Fruit fly (Drosophila melanogaster) whole organism, embryonic: ENCODE measurements around the gene stumps.

Source experiments
- Adf1 ChIP-seq: fragments of 200-800 bp; sonication (Bioruptor generic); IDR thresholded peaks from 2 replicates; pipeline ENCODE4 v1.3.6; 2022; ENCODE audit warnings: missing biosample characterization, missing genetic modification characterization
- Aef1 ChIP-seq: fragments of 200-800 bp; sonication (Bioruptor generic); IDR thresholded peaks from 3 replicates; pipeline ENCODE4 v1.3.6; 2022; ENCODE audit warnings: missing biosample characterization, missing genetic modification characterization
- Antp ChIP-seq: fragments of 200-800 bp; sonication (Bioruptor generic); optimal IDR thresholded peaks from 3 replicates; lab custom pipeline; 2016; ENCODE audit warnings: missing biosample characterization, missing genetic modification characterization
- Blimp-1 ChIP-seq: fragments of 200-800 bp; sonication (Bioruptor generic); optimal IDR thresholded peaks from 3 replicates; lab custom pipeline; 2018; ENCODE audit warnings: missing biosample characterization, missing genetic modification characterization, mild to moderate bottlenecking, moderate library complexity, missing genetic modification reagents
- CG10209 ChIP-seq: fragments of 200-800 bp; sonication (Bioruptor generic); optimal IDR thresholded peaks from 3 replicates; lab custom pipeline; 2017; ENCODE audit warnings: missing biosample characterization, mild to moderate bottlenecking, missing genetic modification characterization, missing genetic modification reagents
- CG11504 ChIP-seq: fragments of 200-800 bp; sonication (Bioruptor generic); optimal IDR thresholded peaks from 3 replicates; lab custom pipeline; 2019; ENCODE audit warnings: missing biosample characterization, mild to moderate bottlenecking, missing genetic modification characterization, moderate library complexity
- CG12219 ChIP-seq: fragments of 200-800 bp; sonication (Bioruptor generic); optimal IDR thresholded peaks from 3 replicates; lab custom pipeline; 2018; ENCODE audit warnings: missing biosample characterization, mild to moderate bottlenecking, missing genetic modification characterization
- CG12236 ChIP-seq: fragments of 200-800 bp; sonication (Bioruptor generic); optimal IDR thresholded peaks from 2 replicates; lab custom pipeline; 2016; ENCODE audit warnings: missing biosample characterization, missing genetic modification characterization
- CG13287 ChIP-seq: fragments of 200-800 bp; sonication (Bioruptor generic); IDR thresholded peaks from 2 replicates; pipeline ENCODE4 v1.3.6; 2022; ENCODE audit warnings: missing biosample characterization, missing genetic modification characterization; ENCODE audit not compliant: partially characterized antibody
- CG13296 ChIP-seq: fragments of 200-800 bp; sonication (Bioruptor generic); optimal IDR thresholded peaks from 3 replicates; lab custom pipeline; 2018; ENCODE audit warnings: missing biosample characterization, mild to moderate bottlenecking, missing genetic modification characterization
- CG13624 ChIP-seq: fragments of 200-800 bp; sonication (Bioruptor generic); optimal IDR thresholded peaks from 2 replicates; lab custom pipeline; 2016; ENCODE audit warnings: missing biosample characterization, missing genetic modification characterization
- CG13894 ChIP-seq: fragments of 200-800 bp; sonication (Bioruptor generic); optimal IDR thresholded peaks from 3 replicates; lab custom pipeline; 2018; ENCODE audit warnings: missing biosample characterization, mild to moderate bottlenecking, missing genetic modification characterization, moderate library complexity
- CG1529 ChIP-seq: fragments of 200-800 bp; sonication (Bioruptor generic); optimal IDR thresholded peaks from 3 replicates; lab custom pipeline; 2018; ENCODE audit warnings: missing biosample characterization, missing genetic modification characterization
- CG15514 ChIP-seq: fragments of 200-800 bp; sonication (Bioruptor generic); optimal IDR thresholded peaks from 3 replicates; lab custom pipeline; 2017; ENCODE audit warnings: missing biosample characterization, missing genetic modification characterization, mild to moderate bottlenecking, moderate library complexity, missing genetic modification reagents
- CG15601 ChIP-seq: fragments of 200-800 bp; sonication (Bioruptor generic); optimal IDR thresholded peaks from 3 replicates; lab custom pipeline; 2019; ENCODE audit warnings: missing biosample characterization, mild to moderate bottlenecking, missing genetic modification characterization, moderate library complexity
- CG16815 ChIP-seq: fragments of 200-800 bp; sonication (Bioruptor generic); optimal IDR thresholded peaks from 3 replicates; lab custom pipeline; 2017; ENCODE audit warnings: missing biosample characterization, mild to moderate bottlenecking, missing genetic modification characterization
- CG17361 ChIP-seq: fragments of 200-800 bp; sonication (Bioruptor generic); IDR thresholded peaks from 3 replicates; pipeline ENCODE4 v1.3.6; 2022; ENCODE audit warnings: missing biosample characterization, missing genetic modification characterization
- CG17568 ChIP-seq: fragments of 200-800 bp; sonication (Bioruptor generic); optimal IDR thresholded peaks from 2 replicates; lab custom pipeline; 2018; ENCODE audit warnings: missing biosample characterization, mild to moderate bottlenecking, missing genetic modification characterization, moderate library complexity
- CG31388 ChIP-seq: fragments of 200-800 bp; sonication (Bioruptor generic); optimal IDR thresholded peaks from 2 replicates; lab custom pipeline; 2016; ENCODE audit warnings: missing biosample characterization, missing genetic modification characterization
- CG4404 ChIP-seq: fragments of 200-800 bp; sonication (Bioruptor generic); IDR thresholded peaks from 2 replicates; pipeline ENCODE4 v1.3.6; 2022; ENCODE audit warnings: missing biosample characterization, missing genetic modification characterization
- CG4617 ChIP-seq: fragments of 200-800 bp; sonication (Bioruptor generic); optimal IDR thresholded peaks from 3 replicates; lab custom pipeline; 2016; ENCODE audit warnings: missing biosample characterization, missing genetic modification characterization, borderline replicate concordance
- CG7839 ChIP-seq: fragments of 200-800 bp; sonication (Bioruptor generic); optimal IDR thresholded peaks from 3 replicates; lab custom pipeline; 2018; ENCODE audit warnings: missing biosample characterization, mild to moderate bottlenecking, missing genetic modification characterization, moderate library complexity
- CG7928 ChIP-seq: fragments of 200-800 bp; sonication (Bioruptor generic); optimal IDR thresholded peaks from 2 replicates; lab custom pipeline; 2017; ENCODE audit warnings: missing biosample characterization, mild to moderate bottlenecking, missing genetic modification characterization
- CG8089 ChIP-seq: fragments of 200-800 bp; sonication (Bioruptor generic); optimal IDR thresholded peaks from 3 replicates; lab custom pipeline; 2016; ENCODE audit warnings: missing biosample characterization, missing genetic modification characterization
- CG9932 ChIP-seq: fragments of 200-800 bp; sonication (Bioruptor generic); IDR thresholded peaks from 2 replicates; pipeline ENCODE4 v1.3.6; 2022; ENCODE audit warnings: missing biosample characterization, missing genetic modification characterization
- CoRest ChIP-seq: fragments of 200-800 bp; sonication (Bioruptor generic); optimal IDR thresholded peaks from 3 replicates; lab custom pipeline; 2018; ENCODE audit warnings: missing biosample characterization, mild to moderate bottlenecking, missing genetic modification characterization, moderate library complexity
- Dad ChIP-seq: fragments of 200-800 bp; sonication (Bioruptor generic); optimal IDR thresholded peaks from 3 replicates; lab custom pipeline; 2016; ENCODE audit warnings: missing biosample characterization, missing genetic modification characterization
- Hey ChIP-seq: fragments of 200-800 bp; sonication (Bioruptor generic); optimal IDR thresholded peaks from 3 replicates; lab custom pipeline; 2018; ENCODE audit warnings: missing biosample characterization, mild to moderate bottlenecking, missing genetic modification characterization
- Hr3 ChIP-seq: fragments of 200-800 bp; sonication (Bioruptor generic); optimal IDR thresholded peaks from 3 replicates; lab custom pipeline; 2016; ENCODE audit warnings: missing biosample characterization, missing genetic modification characterization
- Mes4 ChIP-seq: fragments of 200-800 bp; sonication (Bioruptor generic); optimal IDR thresholded peaks from 2 replicates; lab custom pipeline; 2016; ENCODE audit warnings: missing biosample characterization, missing genetic modification characterization
- Opbp ChIP-seq: fragments of 200-800 bp; sonication (Bioruptor generic); IDR thresholded peaks from 3 replicates; pipeline ENCODE4 v1.3.6; 2022; ENCODE audit warnings: missing biosample characterization, missing genetic modification characterization; ENCODE audit not compliant: partially characterized antibody
- Sry-δ ChIP-seq: fragments of 200-800 bp; sonication (Bioruptor generic); optimal IDR thresholded peaks from 2 replicates; lab custom pipeline; 2016; ENCODE audit warnings: missing biosample characterization, missing genetic modification characterization
- Xrp1 ChIP-seq: fragments of 200-800 bp; sonication (Bioruptor generic); IDR thresholded peaks from 2 replicates; pipeline ENCODE4 v1.3.6; 2022; ENCODE audit warnings: missing biosample characterization, missing genetic modification characterization
- az2 ChIP-seq: fragments of 200-800 bp; sonication (Bioruptor generic); optimal IDR thresholded peaks from 3 replicates; lab custom pipeline; 2016; ENCODE audit warnings: missing biosample characterization, missing genetic modification characterization
- bigmax ChIP-seq: fragments of 200-800 bp; sonication (Bioruptor generic); optimal IDR thresholded peaks from 2 replicates; lab custom pipeline; 2018; ENCODE audit warnings: missing biosample characterization, mild to moderate bottlenecking, missing genetic modification characterization
- ci ChIP-seq: fragments of 200-800 bp; sonication (Bioruptor generic); IDR thresholded peaks from 3 replicates; pipeline ENCODE4 v1.3.6; 2022; ENCODE audit warnings: missing biosample characterization, missing genetic modification characterization
- dm ChIP-seq: fragments of 200-800 bp; sonication (Bioruptor generic); optimal IDR thresholded peaks from 3 replicates; lab custom pipeline; 2016; ENCODE audit warnings: missing biosample characterization, missing genetic modification characterization
- dpn ChIP-seq, 2 experiments: fragments of 200-800 bp; sonication (Bioruptor generic); optimal IDR thresholded peaks; 3 replicates each; lab custom pipeline; 2016; ENCODE audit warnings: missing biosample characterization in 2 of 2, missing genetic modification characterization in 2 of 2
- dysf ChIP-seq: fragments of 200-800 bp; sonication (Bioruptor generic); IDR thresholded peaks from 3 replicates; pipeline ENCODE4 v1.3.6; 2022; ENCODE audit warnings: missing biosample characterization, missing genetic modification characterization
- eve ChIP-seq, 2 experiments: fragments of >200 bp; optimal IDR thresholded peaks; 2 replicates each; lab custom pipeline; 2017; ENCODE audit warnings: missing biosample characterization in 2 of 2, missing genetic modification characterization in 2 of 2
- fu2 ChIP-seq: fragments of 200-800 bp; sonication (Bioruptor generic); optimal IDR thresholded peaks from 2 replicates; lab custom pipeline; 2016; ENCODE audit warnings: missing biosample characterization, missing genetic modification characterization
- grau ChIP-seq: fragments of 200-800 bp; optimal IDR thresholded peaks from 3 replicates; lab custom pipeline; 2019; ENCODE audit warnings: missing biosample characterization, mild to moderate bottlenecking, missing genetic modification characterization, moderate library complexity
- hbn ChIP-seq: fragments of 200-800 bp; sonication (Bioruptor generic); IDR thresholded peaks from 2 replicates; pipeline ENCODE4 v1.3.6; 2022; ENCODE audit warnings: missing biosample characterization, missing genetic modification characterization; ENCODE audit not compliant: partially characterized antibody
- lab ChIP-seq: fragments of 200-800 bp; sonication (Bioruptor generic); optimal IDR thresholded peaks from 3 replicates; lab custom pipeline; 2017; ENCODE audit warnings: missing biosample characterization, missing genetic modification characterization, mild to moderate bottlenecking, moderate library complexity, missing genetic modification reagents
- lbe ChIP-seq: fragments of 200-800 bp; sonication (Bioruptor generic); optimal IDR thresholded peaks from 2 replicates; lab custom pipeline; 2016; ENCODE audit warnings: missing biosample characterization, mild to moderate bottlenecking, missing genetic modification characterization
- nmo ChIP-seq: fragments of 200-800 bp; sonication (Bioruptor generic); optimal IDR thresholded peaks from 2 replicates; lab custom pipeline; 2018; ENCODE audit warnings: missing biosample characterization, mild to moderate bottlenecking, missing genetic modification characterization, moderate library complexity
- pum ChIP-seq: fragments of 200-800 bp; sonication (Bioruptor generic); optimal IDR thresholded peaks from 2 replicates; lab custom pipeline; 2016; ENCODE audit warnings: missing biosample characterization, missing genetic modification characterization
- salm ChIP-seq: fragments of 200-800 bp; sonication (Bioruptor generic); optimal IDR thresholded peaks from 2 replicates; lab custom pipeline; 2018; ENCODE audit warnings: missing biosample characterization, mild to moderate bottlenecking, missing genetic modification characterization
- sob ChIP-seq: fragments of 200-800 bp; sonication (Bioruptor generic); IDR thresholded peaks from 2 replicates; pipeline ENCODE4 v1.3.6; 2022; ENCODE audit warnings: missing biosample characterization, missing genetic modification characterization
- stwl ChIP-seq: fragments of 200-800 bp; sonication (Bioruptor generic); optimal IDR thresholded peaks from 3 replicates; lab custom pipeline; 2018; ENCODE audit warnings: missing biosample characterization, mild to moderate bottlenecking, missing genetic modification characterization, moderate library complexity

The stumps gene

DNA sequence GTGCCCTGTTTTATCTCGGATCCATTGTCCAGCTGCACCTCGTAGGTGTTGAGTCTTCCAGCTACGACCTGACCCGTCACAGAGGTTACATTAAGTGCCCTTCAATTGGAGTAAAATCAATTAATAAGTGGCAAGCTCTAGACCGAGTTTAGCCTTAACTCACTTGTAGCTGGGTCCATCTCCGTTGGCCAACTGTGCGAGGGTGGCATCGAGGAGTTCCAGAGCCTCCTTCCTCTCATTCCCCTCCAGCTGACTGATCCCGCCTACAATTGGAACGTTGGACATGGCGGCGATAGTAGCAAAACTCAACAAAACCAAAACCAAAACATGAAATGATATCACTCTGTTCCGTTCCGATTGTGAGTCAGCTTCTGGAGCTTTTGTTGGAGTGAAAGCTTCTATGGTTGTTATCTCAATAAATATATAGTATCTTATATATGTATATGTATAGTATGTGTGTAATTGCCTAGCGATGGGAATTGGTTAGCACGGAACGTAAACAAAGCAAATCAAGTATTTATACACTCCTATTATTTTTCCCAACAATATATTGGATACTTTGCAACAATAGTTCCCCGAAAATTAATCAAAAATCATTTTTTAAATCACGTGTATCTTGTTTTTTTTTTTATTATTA lies 8.4 kb upstream of the stumps start, which contains the start of gene CG8066 (continued):
- no peak for TF ChIP-seq az2 (GFP tag; lab: Kevin White, UChicago)
- TF ChIP-seq ci (GFP tag; lab: Robert Waterston, UW) = no peak
- TF ChIP-seq eve (GFP tag; optimal IDR thresholded peaks at IDR 0.05; lab: Kevin White, UChicago) = no peak
- TF ChIP-seq hbn (GFP tag; lab: Robert Waterston, UW) = peak; percentile 44
- no peak for TF ChIP-seq salm (tag; lab: Kevin White, UChicago)
- TF ChIP-seq CG31388 (GFP tag; lab: Kevin White, UChicago) = no peak
- peak; percentile 67 for TF ChIP-seq CG9932 (GFP tag; lab: Robert Waterston, UW)
- TF ChIP-seq dysf = no peak
- no peak for TF ChIP-seq CG13624 (GFP tag; lab: Kevin White, UChicago)
- TF ChIP-seq Sry-δ (GFP tag; lab: Kevin White, UChicago) = peak; percentile 32
- TF ChIP-seq CG12236 (GFP tag; lab: Kevin White, UChicago) = no peak
- no peak for TF ChIP-seq CG16815 (GFP tag; lab: Kevin White, UChicago)
- no peak for TF ChIP-seq Aef1 (GFP tag; lab: Robert Waterston, UW)
- no peak for TF ChIP-seq Hey (tag; lab: Kevin White, UChicago)
- no peak for TF ChIP-seq CG7928 (GFP tag; lab: Kevin White, UChicago)
- no peak for TF ChIP-seq CG15601
- TF ChIP-seq CG4404 = no peak
- no peak for TF ChIP-seq CG8089 (GFP tag; lab: Kevin White, UChicago)
- no peak for TF ChIP-seq Opbp (GFP tag; lab: Robert Waterston, UW)
- no peak for TF ChIP-seq Hr3 (GFP tag; lab: Kevin White, UChicago)
- no peak for TF ChIP-seq CG13296 (GFP tag; lab: Kevin White, UChicago)
- TF ChIP-seq bigmax (GFP tag; lab: Kevin White, UChicago) = peak; percentile 39
- no peak for TF ChIP-seq pum
- peak; percentile 22 for TF ChIP-seq CG7839 (tag; lab: Kevin White, UChicago)
- TF ChIP-seq CG13287 = peak; percentile 64
- no peak for TF ChIP-seq Dad (GFP tag; lab: Kevin White, UChicago)
- TF ChIP-seq fu2 (GFP tag; lab: Kevin White, UChicago) = no peak
- TF ChIP-seq CG1529 (GFP tag; lab: Kevin White, UChicago) = no peak
- TF ChIP-seq stwl (tag; lab: Kevin White, UChicago) = no peak
- TF ChIP-seq CG10209 (GFP tag; lab: Kevin White, UChicago) = no peak
- TF ChIP-seq nmo = no peak
- TF ChIP-seq CG17568 (GFP tag; lab: Kevin White, UChicago) = no peak
- TF ChIP-seq CG4617 (GFP tag; lab: Kevin White, UChicago) = no peak
- no peak for TF ChIP-seq dm (GFP tag; lab: Kevin White, UChicago)
- TF ChIP-seq sob = 0 out of 2 replicates have a peak, but pooled peaks have one; percentile 21
- TF ChIP-seq Adf1 (GFP tag; lab: Robert Waterston, UW) = no peak
- TF ChIP-seq CG11504 (tag; lab: Kevin White, UChicago) = no peak
- TF ChIP-seq CG12219 (GFP tag; lab: Kevin White, UChicago) = no peak
- TF ChIP-seq grau (tag; lab: Kevin White, UChicago) = peak; percentile 7
- TF ChIP-seq Antp (GFP tag; lab: Kevin White, UChicago) = no peak
- TF ChIP-seq Mes4 (GFP tag; lab: Kevin White, UChicago) = no peak
- TF ChIP-seq lbe (GFP tag; lab: Kevin White, UChicago) = peak; percentile 19
- TF ChIP-seq dpn (GFP tag; optimal IDR thresholded peaks at IDR 0.05; lab: Kevin White, UChicago) = peak in 1 of 2 experiments; percentile 9
- TF ChIP-seq CG17361 = no peak
- peak; percentile 11 for TF ChIP-seq CoRest (tag; lab: Kevin White, UChicago)
- peak; percentile 68 for TF ChIP-seq lab (GFP tag; lab: Kevin White, UChicago)
- TF ChIP-seq Blimp-1 (GFP tag; lab: Kevin White, UChicago) = peak; percentile 15
- TF ChIP-seq CG15514 = peak; percentile 51
- no peak for TF ChIP-seq Xrp1 (GFP tag; lab: Robert Waterston, UW)
- TF ChIP-seq CG13894 = peak; percentile 37
